Worm (Caenorhabditis elegans): ENCODE measurements around the gene hda-5.

Gene hda-5

DNA sequence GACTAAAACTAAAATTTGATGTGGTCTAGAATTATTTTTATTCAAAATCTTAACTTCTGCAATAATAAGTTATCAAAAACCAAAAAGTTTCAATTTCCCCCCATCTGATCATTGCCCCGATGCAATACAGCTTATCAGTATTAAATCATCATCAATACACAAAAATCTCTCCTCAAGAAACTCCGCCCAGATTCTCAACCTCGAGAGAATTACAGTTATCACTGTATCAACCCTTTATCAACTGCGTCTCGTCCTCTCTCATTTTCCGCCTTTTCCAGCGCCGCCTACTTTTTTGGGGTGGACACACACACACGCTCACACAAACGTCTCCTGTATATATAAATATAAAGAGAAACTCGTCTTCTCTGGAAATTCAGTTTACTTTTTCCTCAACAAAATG, 43.5 kb downstream of the hda-5 start, which contains the start of gene T27D12.1:
TSS of gene T27D12.1 (plus strand) at position 301 of the 400 bp plus-strand sequence.
- TF ChIP-seq hlh-17 (GFP tag; optimal IDR thresholded peaks at IDR 0.05; ENCODE audit: borderline replicate concordance) (no peak), rnt-1 (tag; optimal IDR thresholded peaks at IDR 0.05) (no peak), dpl-1 (GFP tag; optimal IDR thresholded peaks at IDR 0.05) (no peak), mab-9 (GFP tag; IDR thresholded peaks at IDR 0.05) (no peak), nhr-11 (tag; optimal IDR thresholded peaks at IDR 0.05) (no peak), alr-1 (tag; optimal IDR thresholded peaks at IDR 0.05; ENCODE audit: borderline replicate concordance) (no peak), nhr-237 (tag; optimal IDR thresholded peaks at IDR 0.05) (no peak), nhr-19 (GFP tag; conservative IDR thresholded peaks at IDR 0.05) (no peak)

DNA sequence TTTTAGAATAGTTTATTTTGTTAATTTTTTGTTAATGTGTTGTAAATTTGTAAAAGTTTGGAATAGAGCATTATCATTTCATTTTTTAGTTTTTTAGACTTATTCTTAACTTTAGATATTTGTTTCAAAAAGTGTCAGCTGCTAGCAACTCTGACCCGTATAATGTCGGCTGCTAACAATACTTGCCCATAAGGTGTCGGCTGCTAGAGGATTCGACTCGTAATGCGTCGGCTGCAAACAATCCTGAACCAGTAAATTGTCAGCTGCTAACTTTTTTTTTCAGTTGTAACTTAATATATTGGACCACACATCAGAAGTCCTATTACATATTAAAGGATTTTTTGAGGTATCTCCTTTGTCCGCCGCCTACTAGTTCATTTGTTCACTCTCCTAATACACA, 43.9 kb downstream of the hda-5 start:
- no peak for TF ChIP-seq lin-39 (tag; optimal IDR thresholded peaks at IDR 0.05)
- no peak for TF ChIP-seq fkh-4 (tag; optimal IDR thresholded peaks at IDR 0.05; ENCODE audit: borderline replicate concordance)
- no peak for TF ChIP-seq xbp-1 (tag; optimal IDR thresholded peaks at IDR 0.05)
- peak; percentile 27 for TF ChIP-seq snpc-4 (tag; optimal IDR thresholded peaks at IDR 0.05)

- TF ChIP-seq grh-1 (GFP tag; IDR thresholded peaks at IDR 0.05) (no peak), ceh-88 (GFP tag; IDR thresholded peaks at IDR 0.05) (no peak), nhr-84 (tag; optimal IDR thresholded peaks at IDR 0.05) (no peak), ztf-4 (tag; optimal IDR thresholded peaks at IDR 0.05) (no peak), efl-3 (GFP tag; optimal IDR thresholded peaks at IDR 0.05) (no peak), sup-37 (GFP tag; optimal IDR thresholded peaks at IDR 0.05) (no peak), zag-1 (tag; optimal IDR thresholded peaks at IDR 0.05) (no peak), fkh-10 (GFP tag; optimal IDR thresholded peaks at IDR 0.05) (no peak), hpl-2 (GFP tag; optimal IDR thresholded peaks at IDR 0.05) (no peak), nhr-28 (tag; optimal IDR thresholded peaks at IDR 0.05) (no peak), nhr-20 (tag; optimal IDR thresholded peaks at IDR 0.05) (no peak), nhr-71 (tag; optimal IDR thresholded peaks at IDR 0.05) (peak; percentile 7), blmp-1 (tag; optimal IDR thresholded peaks at IDR 0.05) (peak; percentile 46), ceh-90 (tag; optimal IDR thresholded peaks at IDR 0.05) (no peak), jun-1 (tag; optimal IDR thresholded peaks at IDR 0.05) (no peak), C16A3.4 (tag; optimal IDR thresholded peaks at IDR 0.05) (no peak), ets-5 (GFP tag; IDR thresholded peaks at IDR 0.05) (no peak), fkh-8 (tag; optimal IDR thresholded peaks at IDR 0.05) (no peak), nhr-85 (tag) (peak; percentile 69), ztf-11 (tag; optimal IDR thresholded peaks at IDR 0.05) (no peak)
These were observed 44.6 kb downstream of the hda-5 start for ce11 chrII:11843441-11843840.

DNA sequence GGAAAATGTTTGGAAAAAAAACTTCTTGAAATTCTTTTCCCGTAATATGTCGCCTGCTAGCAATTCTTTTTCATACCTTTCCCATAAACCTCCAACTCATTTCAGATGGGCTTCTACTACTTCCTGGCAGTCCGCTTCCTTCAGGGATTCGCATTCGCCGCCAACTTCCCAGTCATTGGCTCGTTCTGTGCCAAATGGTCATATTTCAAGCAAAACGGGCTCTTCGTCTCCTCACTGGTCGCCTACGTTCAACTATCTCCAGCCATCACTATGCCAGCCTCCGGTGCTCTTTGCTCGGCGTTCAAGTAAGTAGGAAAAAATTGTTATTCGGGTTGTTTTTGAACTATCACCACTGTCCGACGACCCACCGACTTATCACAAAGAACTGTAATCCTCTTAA, 45.2 kb downstream of the hda-5 start:
- TF ChIP-seq fkh-4 (tag; optimal IDR thresholded peaks at IDR 0.05; ENCODE audit: borderline replicate concordance) (no peak), dpl-1 (GFP tag; optimal IDR thresholded peaks at IDR 0.05) (no peak), pqm-1 (tag; optimal IDR thresholded peaks at IDR 0.05) (no peak), ztf-11 (tag; optimal IDR thresholded peaks at IDR 0.05) (no peak), alr-1 (tag; optimal IDR thresholded peaks at IDR 0.05; ENCODE audit: borderline replicate concordance) (no peak), fkh-8 (tag; optimal IDR thresholded peaks at IDR 0.05) (no peak), hlh-4 (tag; optimal IDR thresholded peaks at IDR 0.05) (no peak)

DNA sequence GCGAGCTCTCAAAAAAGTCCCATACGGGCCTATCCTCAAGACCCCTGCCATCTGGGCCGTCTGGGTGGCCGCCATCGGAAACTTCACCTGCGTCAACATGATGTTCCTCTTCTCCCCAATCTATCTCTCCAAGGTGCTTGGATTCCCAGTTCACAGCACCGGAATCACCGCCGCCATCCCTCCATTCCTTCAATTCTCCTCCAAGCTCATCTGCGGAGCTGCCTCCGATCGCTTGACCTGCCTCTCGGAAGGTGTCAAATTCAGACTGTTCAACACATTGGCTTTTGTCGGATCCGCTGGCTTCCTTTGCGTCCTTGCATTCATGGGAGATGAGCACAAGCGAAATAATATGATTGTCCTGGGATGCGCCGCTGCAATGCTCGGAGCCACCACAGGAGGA, 46.1 kb downstream of the hda-5 start:
- TF ChIP-seq swsn-7 (tag; optimal IDR thresholded peaks at IDR 0.05) (no peak), Y116A8C.19 (tag; optimal IDR thresholded peaks at IDR 0.05; ENCODE audit: borderline replicate concordance) (no peak), dpl-1 (GFP tag; optimal IDR thresholded peaks at IDR 0.05) (no peak), tbx-2 (tag; optimal IDR thresholded peaks at IDR 0.05) (no peak), efl-3 (GFP tag; optimal IDR thresholded peaks at IDR 0.05) (no peak)

Measured in whole organism, L1 larva.